Fruit fly (Drosophila melanogaster) whole organism, wandering third instar larva: Measurements from ENCODE around the gene Pif1A.

Experiments
- Myc ChIP-seq: fragments of >200 bp; optimal IDR thresholded peaks from 2 replicates; lab custom pipeline; 2017
- dl ChIP-seq, 2 experiments: fragments of 175-275, 200-275 bp in 1 of 2; fragments of 200-275 bp in 1 of 2; sonication (Bioruptor generic); optimal IDR thresholded peaks; lab custom pipeline; 2018; ENCODE audit warnings: mild to moderate bottlenecking in 2 of 2, missing biosample characterization in 2 of 2, missing genetic modification characterization in 2 of 2, moderate library complexity in 2 of 2; ENCODE audit not compliant: partially characterized antibody in 2 of 2, insufficient read depth in 1 of 2
- fru ChIP-seq: fragments of 200-800 bp; sonication (Bioruptor generic); optimal IDR thresholded peaks from 3 replicates; lab custom pipeline; 2016; ENCODE audit warnings: missing biosample characterization, mild to moderate bottlenecking, missing genetic modification characterization

DNA sequence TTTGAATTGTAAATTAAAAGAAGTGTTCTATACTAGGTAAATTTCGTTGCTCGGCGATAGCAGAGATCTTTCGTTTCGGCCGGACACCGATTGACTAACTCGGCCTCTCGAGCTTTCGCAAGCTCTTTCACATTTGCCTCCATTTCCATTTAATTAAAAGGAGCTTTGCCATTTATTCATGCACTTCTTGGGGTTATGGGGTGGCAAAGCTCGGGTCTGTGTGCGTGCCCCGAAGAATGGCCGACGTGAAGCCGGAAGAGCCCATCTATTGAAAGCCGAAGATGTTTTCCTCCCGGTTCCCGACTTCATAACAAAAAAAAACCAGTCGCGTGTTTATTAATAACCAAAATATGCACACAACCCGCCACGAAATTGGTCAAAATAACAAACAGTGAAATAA is 1.1 kb downstream of the Pif1A start:
- no peak for TF ChIP-seq fru
- no peak for TF ChIP-seq dl (GFP tag; optimal IDR thresholded peaks at IDR 0.05; lab: Kevin White, UChicago; ENCODE audit: insufficient read depth in 1 of 2, partially characterized antibody in 2 of 2)
- no peak for TF ChIP-seq Myc (lab: Kevin White, UChicago)
